Worm (Caenorhabditis elegans): ENCODE measurements around the gene twk-23.

- TF ChIP-seq cog-1 (tag; optimal IDR thresholded peaks at IDR 0.05) (no peak), med-1 (GFP tag; optimal IDR thresholded peaks at IDR 0.05; ENCODE audit: insufficient read depth) (no peak), flt-1 (GFP tag; IDR thresholded peaks at IDR 0.05) (no peak), tab-1 (GFP tag; IDR thresholded peaks at IDR 0.05) (no peak), ztf-29 (GFP tag; IDR thresholded peaks at IDR 0.05) (no peak), T22C8.4 (GFP tag; IDR thresholded peaks at IDR 0.05) (no peak), klf-2 (GFP tag; conservative IDR thresholded peaks at IDR 0.05) (no peak), ref-1 (GFP tag; conservative IDR thresholded peaks at IDR 0.05) (no peak), ztf-23 (GFP tag; IDR thresholded peaks at IDR 0.05) (no peak)
Observed at ce11 chrX:13811929-13812328, 11.5 kb downstream of the twk-23 start.
